Fruit fly (Drosophila melanogaster) whole organism, embryonic: ENCODE data around the gene CG2691.

ENCODE experiments used
- Bgb ChIP-seq: fragments of 200-800 bp; sonication (Bioruptor generic); IDR thresholded peaks from 2 replicates; pipeline ENCODE4 v1.3.6; 2022; ENCODE audit warnings: missing biosample characterization, missing genetic modification characterization; ENCODE audit not compliant: partially characterized antibody
- CG1233 ChIP-seq: fragments of 200-800 bp; sonication (Bioruptor generic); optimal IDR thresholded peaks from 4 replicates; lab custom pipeline; 2018; ENCODE audit warnings: missing biosample characterization, mild to moderate bottlenecking, missing genetic modification characterization
- CG1603 ChIP-seq: fragments of 200-800 bp; sonication (Bioruptor generic); optimal IDR thresholded peaks from 2 replicates; lab custom pipeline; 2019; ENCODE audit warnings: missing biosample characterization, mild to moderate bottlenecking, missing genetic modification characterization, moderate library complexity
- CG8281 ChIP-seq: fragments of 200-800 bp; sonication (Bioruptor generic); optimal IDR thresholded peaks from 2 replicates; lab custom pipeline; 2018; ENCODE audit warnings: missing biosample characterization, mild to moderate bottlenecking, missing genetic modification characterization, moderate library complexity
- Gsc ChIP-seq: fragments of 200-800 bp; sonication (Bioruptor generic); IDR thresholded peaks from 2 replicates; pipeline ENCODE4 v1.3.6; 2022; ENCODE audit warnings: missing biosample characterization, missing genetic modification characterization
- Mes4 ChIP-seq: fragments of 200-800 bp; sonication (Bioruptor generic); optimal IDR thresholded peaks from 2 replicates; lab custom pipeline; 2016; ENCODE audit warnings: missing biosample characterization, missing genetic modification characterization
- Sry-δ ChIP-seq: fragments of 200-800 bp; sonication (Bioruptor generic); optimal IDR thresholded peaks from 2 replicates; lab custom pipeline; 2016; ENCODE audit warnings: missing biosample characterization, missing genetic modification characterization
- dati ChIP-seq: fragments of 200-800 bp; sonication (Bioruptor generic); IDR thresholded peaks from 2 replicates; pipeline ENCODE4 v1.3.6; 2022; ENCODE audit warnings: missing biosample characterization, missing genetic modification characterization
- jigr1 ChIP-seq: fragments of 200-800 bp; sonication (Bioruptor generic); IDR thresholded peaks from 3 replicates; pipeline ENCODE4 v1.3.6; 2022; ENCODE audit warnings: missing biosample characterization, missing genetic modification characterization
- scrt ChIP-seq: fragments of 200-800 bp; sonication (Bioruptor generic); optimal IDR thresholded peaks from 2 replicates; lab custom pipeline; 2018; ENCODE audit warnings: missing biosample characterization, mild to moderate bottlenecking, missing genetic modification characterization, moderate library complexity
- so ChIP-seq: fragments of 200-800 bp; sonication (Bioruptor generic); IDR thresholded peaks from 3 replicates; pipeline ENCODE4 v1.3.6; 2022; ENCODE audit warnings: missing biosample characterization, missing genetic modification characterization

DNA sequence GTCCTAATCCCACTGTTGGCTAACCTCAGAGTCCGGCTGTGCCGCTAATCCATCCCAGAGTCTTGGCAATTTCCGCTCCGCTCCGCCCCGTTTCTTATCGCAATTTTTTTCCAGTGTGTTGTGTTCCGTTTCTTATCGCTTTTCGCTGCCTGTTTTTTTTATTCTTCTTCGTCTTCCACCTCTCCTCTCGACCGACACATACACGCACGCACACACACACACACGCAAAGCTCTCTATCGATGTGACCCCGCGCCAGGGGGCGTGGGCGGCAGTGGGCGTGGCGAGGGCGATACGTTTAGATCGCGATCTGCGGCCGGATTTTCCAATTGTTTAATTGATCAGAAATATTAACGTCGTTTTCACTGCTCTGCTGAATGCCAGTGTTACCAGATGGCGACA is 8.2 kb downstream of the CG2691 start:
- TF ChIP-seq dati = no peak
- TF ChIP-seq jigr1 = no peak
- no peak for TF ChIP-seq CG8281 (tag; lab: Kevin White, UChicago)
- no peak for TF ChIP-seq Mes4 (GFP tag; lab: Kevin White, UChicago)
- no peak for TF ChIP-seq so (GFP tag; lab: Robert Waterston, UW)
- TF ChIP-seq Gsc = no peak
- TF ChIP-seq scrt (GFP tag; lab: Kevin White, UChicago) = no peak
- TF ChIP-seq CG1233 (GFP tag; lab: Kevin White, UChicago) = no peak
- TF ChIP-seq Bgb (GFP tag; lab: Robert Waterston, UW) = no peak
- no peak for TF ChIP-seq Sry-δ (GFP tag; lab: Kevin White, UChicago)
- no peak for TF ChIP-seq CG1603 (tag; lab: Kevin White, UChicago)
